Worm (Caenorhabditis elegans) whole organism, young adult: Measurements from ENCODE around the gene mam-4.

Source experiments
- D2030.7 ChIP-seq: fragments of 200-800 bp; sonication (Bioruptor generic); IDR thresholded peaks from 2 replicates; pipeline ENCODE4 v1.3.6; 2022; ENCODE audit warnings: missing genetic modification reagents, missing genetic modification characterization, missing compliant biosample characterization
- T26A5.8 ChIP-seq: sonication (generic microtip); optimal IDR thresholded peaks from 2 replicates; lab custom pipeline; 2016; ENCODE audit warnings: missing genetic modification characterization, missing compliant biosample characterization
- Y53F4B.3 ChIP-seq: fragments of 200-800 bp; sonication (Bioruptor generic); IDR thresholded peaks from 2 replicates; pipeline ENCODE4 v1.3.6; 2022; ENCODE audit warnings: missing genetic modification reagents, missing genetic modification characterization, missing compliant biosample characterization
- ZK185.1 ChIP-seq: sonication (generic microtip); optimal IDR thresholded peaks from 2 replicates; lab custom pipeline; 2016; ENCODE audit warnings: mild to moderate bottlenecking, missing genetic modification characterization, missing compliant biosample characterization; ENCODE audit not compliant: poor library complexity, severe bottlenecking
- attf-3 ChIP-seq: fragments of 200-800 bp; sonication (Bioruptor generic); conservative IDR thresholded peaks from 2 replicates; pipeline ENCODE4 v1.3.6; 2022; ENCODE audit warnings: missing genetic modification reagents, missing genetic modification characterization, missing compliant biosample characterization
- ceh-91 ChIP-seq: fragments of 200-800 bp; sonication (Bioruptor generic); IDR thresholded peaks from 2 replicates; pipeline ENCODE4 v1.3.6; 2022; ENCODE audit warnings: missing genetic modification reagents, missing genetic modification characterization, missing compliant biosample characterization
- dpl-1 ChIP-seq: fragments of 150-350 bp; optimal IDR thresholded peaks from 2 replicates; lab custom pipeline; 2014; ENCODE audit warnings: missing biosample characterization, missing genetic modification reagents, missing genetic modification characterization
- egl-44 ChIP-seq: fragments of 200-800 bp; sonication (Bioruptor generic); IDR thresholded peaks from 2 replicates; pipeline ENCODE4 v1.3.6; 2022; ENCODE audit warnings: missing genetic modification reagents, missing genetic modification characterization, missing compliant biosample characterization
- egrh-3 ChIP-seq: fragments of 200-800 bp; sonication (Bioruptor generic); IDR thresholded peaks from 2 replicates; pipeline ENCODE4 v1.3.6; 2022; ENCODE audit warnings: missing genetic modification reagents, missing genetic modification characterization, missing compliant biosample characterization
- ekl-4 ChIP-seq: fragments of 200-800 bp; sonication (Bioruptor generic); IDR thresholded peaks from 2 replicates; pipeline ENCODE4 v1.3.6; 2022; ENCODE audit warnings: missing genetic modification reagents, missing genetic modification characterization, missing compliant biosample characterization
- hsf-1 ChIP-seq: fragments of 200-800 bp; sonication (Bioruptor generic); IDR thresholded peaks from 2 replicates; pipeline ENCODE4 v1.3.6; 2022; ENCODE audit warnings: missing genetic modification reagents, missing genetic modification characterization, missing compliant biosample characterization
- let-607 ChIP-seq, 2 experiments: fragments of 200-800 bp in 1 of 2; sonication (Bioruptor generic) in 1 of 2; sonication (generic microtip) in 1 of 2; optimal IDR thresholded peaks; 2 replicates each; lab custom pipeline; 2016 to 2018; ENCODE audit warnings: mild to moderate bottlenecking in 2 of 2, missing compliant biosample characterization in 2 of 2, missing genetic modification characterization in 2 of 2, moderate library complexity in 2 of 2, missing genotype in 1 of 2
- madf-6 ChIP-seq: fragments of 200-800 bp; sonication (Bioruptor generic); IDR thresholded peaks from 2 replicates; pipeline ENCODE4 v1.3.6; 2022; ENCODE audit warnings: missing genetic modification reagents, missing genetic modification characterization, missing compliant biosample characterization
- madf-8 ChIP-seq: fragments of 200-800 bp; sonication (Bioruptor generic); conservative IDR thresholded peaks from 2 replicates; pipeline ENCODE4 v1.3.6; 2022; ENCODE audit warnings: missing genetic modification reagents, missing genetic modification characterization, missing compliant biosample characterization
- nhr-90 ChIP-seq: sonication (generic microtip); optimal IDR thresholded peaks from 2 replicates; lab custom pipeline; 2016; ENCODE audit warnings: missing genotype, mild to moderate bottlenecking, missing genetic modification characterization, missing compliant biosample characterization
- sdz-38 ChIP-seq: sonication (generic microtip); optimal IDR thresholded peaks from 2 replicates; lab custom pipeline; 2016; ENCODE audit warnings: missing genotype, missing genetic modification characterization, missing compliant biosample characterization
- tbx-9 ChIP-seq: sonication (generic microtip); optimal IDR thresholded peaks from 2 replicates; lab custom pipeline; 2016; ENCODE audit warnings: borderline replicate concordance, missing genetic modification characterization, inconsistent platforms, missing compliant biosample characterization
- ztf-18 ChIP-seq: sonication (generic microtip); optimal IDR thresholded peaks from 2 replicates; lab custom pipeline; 2016; ENCODE audit warnings: missing genotype, mild to moderate bottlenecking, missing genetic modification characterization, missing compliant biosample characterization
- ztf-22 ChIP-seq: fragments of 200-800 bp; sonication (Bioruptor generic); optimal IDR thresholded peaks from 2 replicates; lab custom pipeline; 2018; ENCODE audit warnings: mild to moderate bottlenecking, missing genetic modification characterization, moderate library complexity, missing compliant biosample characterization

The mam-4 gene

ce11 chrV:11299406-11299805 lies 51.5 kb downstream of the mam-4 start:
- TF ChIP-seq sdz-38 (tag; lab: Kevin White, UChicago), result no peak
- no peak for TF ChIP-seq T26A5.8 (tag; lab: Kevin White, UChicago)
- TF ChIP-seq tbx-9 (tag; lab: Kevin White, UChicago), result no peak
- no peak for TF ChIP-seq dpl-1 (GFP tag; lab: Kevin White, UChicago)
- TF ChIP-seq madf-6 (GFP tag; lab: Robert Waterston, UW), result no peak
- no peak for TF ChIP-seq attf-3 (GFP tag; lab: Robert Waterston, UW)
- TF ChIP-seq let-607 (tag; optimal IDR thresholded peaks at IDR 0.05; lab: Kevin White, UChicago), result no peak
- no peak for TF ChIP-seq ceh-91 (GFP tag; lab: Robert Waterston, UW)
- TF ChIP-seq egl-44 (GFP tag; lab: Robert Waterston, UW), result no peak
- no peak for TF ChIP-seq nhr-90 (tag; lab: Kevin White, UChicago)
- TF ChIP-seq, all 124 proteins: peak for 0

DNA sequence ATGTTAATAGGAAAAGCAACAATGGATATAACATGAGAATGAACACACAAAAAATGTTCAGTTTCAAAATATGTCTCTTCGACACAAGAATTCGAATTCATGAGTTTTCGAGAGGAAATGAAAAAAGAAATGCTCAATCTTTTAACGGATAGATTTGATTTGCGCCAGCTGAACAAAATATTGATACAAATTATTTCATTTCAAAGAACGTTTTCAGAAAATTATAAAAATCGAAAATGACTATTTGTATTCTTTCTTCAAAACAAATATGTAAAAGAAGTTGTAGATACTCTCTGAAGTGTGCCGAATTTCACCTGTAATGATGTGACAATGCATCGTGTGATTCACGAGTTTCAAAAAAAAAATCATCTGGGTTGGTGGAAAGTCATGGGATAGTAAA lies 52.6 kb downstream of the mam-4 start, which contains the start of gene srh-47:
srh-47 (minus strand) TSS at position 101 of the 400 bp plus-strand sequence.
- TF ChIP-seq ZK185.1 (tag; lab: Kevin White, UChicago), result no peak
- no peak for TF ChIP-seq Y53F4B.3
- no peak for TF ChIP-seq ztf-18 (tag; lab: Kevin White, UChicago)
- no peak for TF ChIP-seq D2030.7 (GFP tag; lab: Robert Waterston, UW)
- no peak for TF ChIP-seq egrh-3
- TF ChIP-seq ztf-22 (GFP tag; lab: Kevin White, UChicago), result no peak
- TF ChIP-seq hsf-1 (GFP tag; lab: Robert Waterston, UW), result no peak
- no peak for TF ChIP-seq madf-8 (GFP tag; lab: Robert Waterston, UW)
- no peak for TF ChIP-seq ekl-4 (GFP tag; lab: Robert Waterston, UW)
